Worm (Caenorhabditis elegans) whole organism, L4/young adult: ENCODE results near the gene F35C5.3.

Source experiments
- W03F9.2 ChIP-seq: fragments of 150-350 bp; optimal IDR thresholded peaks from 2 replicates; lab custom pipeline; 2014; ENCODE audit warnings: missing biosample characterization, missing genetic modification characterization
- dao-5 ChIP-seq: sonication (generic microtip); optimal IDR thresholded peaks from 2 replicates; lab custom pipeline; 2016; ENCODE audit warnings: missing genotype, missing genetic modification characterization, moderate library complexity, missing compliant biosample characterization
- him-1 ChIP-seq: sonication (generic microtip); optimal IDR thresholded peaks from 2 replicates; lab custom pipeline; 2016; ENCODE audit warnings: missing genotype, missing genetic modification reagents, missing genetic modification characterization, missing compliant biosample characterization

Gene F35C5.3

ce11 chrII:12930138-12930537 lies 41.6 kb downstream of the F35C5.3 start:
- TF ChIP-seq W03F9.2 (no peak), him-1 (no peak), dao-5 (tag; lab: Kevin White, UChicago) (no peak)

DNA sequence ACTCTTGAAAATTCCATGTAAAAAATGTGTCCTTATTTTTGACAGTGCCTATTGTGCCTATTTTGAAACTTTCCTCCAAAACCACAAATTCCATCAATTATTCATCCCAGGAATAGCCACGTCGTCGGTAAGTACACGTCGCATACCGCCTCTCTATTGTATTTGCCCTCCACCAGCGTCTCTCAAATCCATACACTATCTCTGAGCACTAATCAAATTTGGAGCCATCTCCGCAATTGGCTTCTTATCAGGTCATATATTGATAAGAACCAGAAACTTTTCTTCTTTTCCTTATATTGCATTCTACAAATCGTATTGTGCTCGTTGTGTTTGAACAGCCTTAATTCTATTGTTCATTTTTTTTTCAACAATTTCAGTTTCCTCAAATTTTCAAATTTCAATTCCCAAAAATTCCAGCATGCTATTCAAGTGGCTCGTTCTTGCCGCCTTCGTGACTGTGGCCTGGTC lies 42.9 kb downstream of the F35C5.3 start, which contains the start of gene dct-18:
Gene dct-18, plus strand, starts transcription at position 418 of the 468 bp plus-strand sequence.
- no peak for TF ChIP-seq W03F9.2
- TF ChIP-seq him-1 = no peak
- no peak for TF ChIP-seq dao-5 (tag; lab: Kevin White, UChicago)

DNA sequence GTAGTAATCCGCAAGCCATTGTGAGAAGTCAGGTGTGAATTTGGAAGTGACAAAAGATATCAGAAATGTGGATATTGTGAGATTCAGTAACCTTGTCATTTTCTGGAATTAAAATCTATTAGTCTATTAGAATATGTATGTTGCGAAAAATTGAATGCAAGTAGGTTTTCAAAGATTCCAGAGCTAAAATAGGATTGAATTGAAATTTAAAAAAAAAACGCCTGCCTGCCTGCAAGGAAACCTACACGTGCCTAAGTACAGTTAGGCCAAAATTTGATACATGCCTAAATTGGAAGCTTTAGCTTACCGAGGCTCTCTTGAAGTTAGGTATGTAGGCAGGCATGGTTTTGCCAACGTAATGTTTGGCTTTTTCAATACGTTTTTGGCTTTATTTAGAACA lies 46.7 kb downstream of the F35C5.3 start, which contains the start of gene lips-9:
Gene lips-9, minus strand, starts transcription at position 101 of the 400 bp plus-strand sequence.
- no peak for TF ChIP-seq him-1
- no peak for TF ChIP-seq W03F9.2
- no peak for TF ChIP-seq dao-5 (tag; lab: Kevin White, UChicago)

DNA sequence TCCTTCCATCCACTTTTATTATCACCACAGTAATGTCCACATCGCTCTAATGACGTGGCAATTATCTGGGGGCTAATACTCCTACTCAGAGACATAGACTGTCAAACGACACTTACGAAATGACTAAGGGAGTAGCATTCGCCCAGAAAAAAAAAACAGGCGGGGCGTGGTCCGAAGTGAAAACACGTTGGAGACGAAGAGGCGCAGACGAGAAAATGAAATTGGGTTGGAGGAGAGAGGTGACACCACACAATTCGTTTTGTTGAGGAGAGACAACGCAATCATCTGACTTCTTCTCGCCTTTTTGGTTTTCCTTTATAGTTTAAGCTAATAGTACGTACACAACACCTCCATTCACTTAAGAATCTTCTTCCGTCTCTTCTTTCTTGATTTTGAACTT lies 50.6 kb downstream of the F35C5.3 start:
- TF ChIP-seq W03F9.2 = no peak
- TF ChIP-seq dao-5 (tag; lab: Kevin White, UChicago) = no peak
- no peak for TF ChIP-seq him-1

- no peak for TF ChIP-seq W03F9.2
- TF ChIP-seq dao-5 (tag; lab: Kevin White, UChicago) = no peak
Observed at ce11 chrII:12939801-12940200, 51.2 kb downstream of the F35C5.3 start, which contains the start of gene arrd-10. Gene arrd-10, plus strand, starts transcription at chrII:12940101.
